Worm (Caenorhabditis elegans): ENCODE data around the gene C25F9.4.

ce11 chrV:19462020-19462419, 45.6 kb upstream of the C25F9.4 start, which contains the start of gene Y43F8B.15:
- no peak for TF ChIP-seq him-1 (tag; optimal IDR thresholded peaks at IDR 0.05)
- no peak for TF ChIP-seq W03F9.2 (tag; optimal IDR thresholded peaks at IDR 0.05)
- TF ChIP-seq dao-5 (tag; optimal IDR thresholded peaks at IDR 0.05): no peak
